Worm (Caenorhabditis elegans): Measurements from ENCODE around the gene egas-4.

egas-4 gene

DNA sequence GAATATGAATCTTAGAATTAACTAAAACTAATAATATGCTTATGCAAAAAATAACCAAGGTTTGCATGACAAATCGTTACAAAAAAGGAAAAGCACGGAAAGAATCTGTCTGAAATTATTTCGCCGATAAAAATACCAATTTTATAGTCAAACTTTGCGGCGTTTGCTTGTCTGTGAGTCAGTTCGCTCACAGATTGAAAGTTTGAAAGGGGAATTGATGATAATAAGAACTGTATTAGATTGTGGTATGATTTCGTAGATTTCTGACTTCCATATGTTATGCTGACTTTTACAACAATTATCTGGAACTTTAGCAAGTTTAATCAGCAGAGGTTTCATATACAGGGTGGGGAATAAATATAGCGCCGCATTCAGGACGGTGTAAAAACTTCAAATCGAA is 37.4 kb downstream of the egas-4 start, which contains the start of gene F13B6.2:
F13B6.2 (minus strand) TSS at position 101 of the 400 bp plus-strand sequence.
- TF ChIP-seq blmp-1 (tag; optimal IDR thresholded peaks at IDR 0.05; ENCODE audit: insufficient read depth) = no peak
- no peak for TF ChIP-seq nhr-11 (tag; optimal IDR thresholded peaks at IDR 0.05)
- TF ChIP-seq fos-1 (tag; optimal IDR thresholded peaks at IDR 0.05) = peak; percentile 34

DNA sequence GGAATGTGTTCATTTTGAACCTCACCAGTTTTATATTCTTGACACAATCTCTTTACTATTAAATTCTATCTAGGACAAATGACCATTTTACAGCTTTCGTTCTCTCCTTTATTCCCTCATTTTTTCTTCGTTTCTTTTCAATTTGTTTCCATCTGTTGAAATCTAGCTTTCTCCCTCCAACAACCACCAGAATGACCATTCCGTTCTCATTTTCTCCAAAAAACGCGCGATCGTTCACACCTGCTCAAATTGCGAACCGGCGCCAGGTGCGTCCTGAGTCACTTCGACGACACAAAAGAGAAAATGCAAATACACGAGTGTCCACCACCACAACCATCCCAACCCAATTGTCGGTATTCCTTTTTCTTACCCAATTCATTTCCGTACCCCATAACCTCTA is 41.4 kb downstream of the egas-4 start, which contains the start of gene F13B6.1:
F13B6.1 (plus strand) TSS at position 301 of the 400 bp plus-strand sequence.
- TF ChIP-seq sem-4 (tag; optimal IDR thresholded peaks at IDR 0.05) = no peak
- TF ChIP-seq ztf-4 (tag; optimal IDR thresholded peaks at IDR 0.05) = no peak
- no peak for TF ChIP-seq ceh-16 (tag; optimal IDR thresholded peaks at IDR 0.05)
- TF ChIP-seq mbf-1 (tag; optimal IDR thresholded peaks at IDR 0.05) = no peak

- no peak for TF ChIP-seq nhr-23 (tag; optimal IDR thresholded peaks at IDR 0.05)
- TF ChIP-seq sem-4 (tag; optimal IDR thresholded peaks at IDR 0.05) = no peak
- no peak for TF ChIP-seq lin-11 (tag; optimal IDR thresholded peaks at IDR 0.05)
- TF ChIP-seq F13H6.1 (tag; optimal IDR thresholded peaks at IDR 0.05) = no peak
- no peak for TF ChIP-seq elt-1 (tag; optimal IDR thresholded peaks at IDR 0.05)
- no peak for TF ChIP-seq C34F6.9 (tag; optimal IDR thresholded peaks at IDR 0.05)
- no peak for TF ChIP-seq peb-1 (tag; optimal IDR thresholded peaks at IDR 0.05)
- TF ChIP-seq nhr-6 (tag; optimal IDR thresholded peaks at IDR 0.05) = no peak
- TF ChIP-seq blmp-1 (tag; optimal IDR thresholded peaks at IDR 0.05; ENCODE audit: insufficient read depth) = no peak
- no peak for TF ChIP-seq ztf-1 (GFP tag; conservative IDR thresholded peaks at IDR 0.05)
- TF ChIP-seq crh-2 (tag; optimal IDR thresholded peaks at IDR 0.05) = no peak
- no peak for TF ChIP-seq nhr-11 (tag; optimal IDR thresholded peaks at IDR 0.05)
- TF ChIP-seq gmeb-1 (tag; optimal IDR thresholded peaks at IDR 0.05) = no peak
- no peak for TF ChIP-seq ztf-11 (tag; optimal IDR thresholded peaks at IDR 0.05)
- no peak for TF ChIP-seq unc-62 (GFP tag; optimal IDR thresholded peaks at IDR 0.05)
Observed at ce11 chrIV:7454890-7455289, 42.8 kb downstream of the egas-4 start.

DNA sequence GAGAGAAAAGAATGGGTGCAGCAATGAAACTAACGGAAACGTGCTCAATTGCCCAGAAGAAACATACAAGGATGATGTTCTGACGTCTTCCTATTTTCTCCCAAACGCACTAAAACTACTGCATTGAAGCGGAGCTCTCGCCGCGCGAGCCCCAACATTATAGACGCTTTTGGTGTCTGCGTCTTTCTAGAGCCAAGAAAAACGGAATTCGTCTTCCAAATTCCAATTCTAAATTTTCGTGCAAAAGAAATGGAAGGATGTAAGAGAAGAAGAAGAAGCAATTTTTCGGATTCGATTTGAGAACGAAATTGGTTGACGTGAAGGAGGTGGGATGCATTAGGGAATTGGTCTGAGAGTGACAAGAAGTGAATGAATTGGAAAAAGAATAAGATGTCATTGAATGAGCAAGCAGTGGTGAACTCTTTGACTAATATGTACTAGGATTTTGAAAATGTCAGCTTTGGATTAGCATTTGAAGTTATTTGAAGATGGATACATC is 43.9 kb downstream of the egas-4 start:
- TF ChIP-seq lin-13 (GFP tag; optimal IDR thresholded peaks at IDR 0.05) (no peak), sma-3 (GFP tag; optimal IDR thresholded peaks at IDR 0.05) (no peak), nhr-10 (tag; optimal IDR thresholded peaks at IDR 0.05) (no peak), nhr-25 (tag; optimal IDR thresholded peaks at IDR 0.05) (no peak), lin-39 (tag; optimal IDR thresholded peaks at IDR 0.05) (no peak), nhr-23 (tag; optimal IDR thresholded peaks at IDR 0.05) (no peak), nhr-237 (tag; optimal IDR thresholded peaks at IDR 0.05) (no peak), skn-1 (tag; optimal IDR thresholded peaks at IDR 0.05) (no peak), unc-55 (GFP tag; optimal IDR thresholded peaks at IDR 0.05) (peak; percentile 69), sem-4 (tag; optimal IDR thresholded peaks at IDR 0.05) (peak; percentile 12), sma-9 (GFP tag; optimal IDR thresholded peaks at IDR 0.05) (peak; percentile 6), sma-9 (tag; optimal IDR thresholded peaks at IDR 0.05) (no peak), F13H6.1 (tag; optimal IDR thresholded peaks at IDR 0.05) (no peak), aly-2 (tag; optimal IDR thresholded peaks at IDR 0.05) (no peak), peb-1 (tag; optimal IDR thresholded peaks at IDR 0.05) (no peak), ztf-4 (tag; optimal IDR thresholded peaks at IDR 0.05) (no peak), nhr-77 (tag; optimal IDR thresholded peaks at IDR 0.05) (no peak), nhr-129 (tag; optimal IDR thresholded peaks at IDR 0.05) (peak; percentile 15), unc-39 (tag; optimal IDR thresholded peaks at IDR 0.05) (no peak), zag-1 (tag; optimal IDR thresholded peaks at IDR 0.05) (no peak), elt-3 (tag; optimal IDR thresholded peaks at IDR 0.05) (no peak), ceh-82 (tag; optimal IDR thresholded peaks at IDR 0.05) (no peak)

DNA sequence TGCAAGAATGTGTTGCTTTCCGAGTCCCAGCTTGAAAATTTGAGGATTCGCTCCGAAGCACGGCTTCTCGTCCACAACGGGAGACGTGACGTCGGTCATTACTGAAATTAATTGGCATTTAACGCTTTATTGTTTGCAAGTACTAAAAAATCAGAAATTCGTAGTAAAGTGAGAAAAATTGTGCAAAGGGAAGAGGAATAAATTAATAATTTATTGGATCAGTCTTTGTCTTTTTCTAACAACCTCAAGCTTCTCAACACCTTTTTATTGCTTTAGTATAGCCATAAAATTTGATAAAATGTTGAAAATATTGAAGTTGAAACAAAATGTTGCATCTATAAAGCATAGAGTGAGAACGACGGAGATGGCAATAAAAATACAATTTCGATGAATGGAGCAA is 46.3 kb downstream of the egas-4 start, which contains the start of gene tes-1:
tes-1 (minus strand) TSS at position 101 of the 400 bp plus-strand sequence.
- TF ChIP-seq mdl-1 (tag; optimal IDR thresholded peaks at IDR 0.05) (no peak), nhr-10 (tag; optimal IDR thresholded peaks at IDR 0.05) (no peak), zag-1 (tag; optimal IDR thresholded peaks at IDR 0.05) (no peak), peb-1 (tag; optimal IDR thresholded peaks at IDR 0.05) (no peak), nhr-129 (tag; optimal IDR thresholded peaks at IDR 0.05) (no peak), nhr-23 (tag; optimal IDR thresholded peaks at IDR 0.05) (no peak), alr-1 (tag; optimal IDR thresholded peaks at IDR 0.05) (no peak), ztf-11 (tag; optimal IDR thresholded peaks at IDR 0.05) (no peak), lin-11 (tag; optimal IDR thresholded peaks at IDR 0.05) (no peak), sem-4 (tag; optimal IDR thresholded peaks at IDR 0.05) (no peak), elt-1 (tag; optimal IDR thresholded peaks at IDR 0.05) (no peak), ZK546.5 (tag; optimal IDR thresholded peaks at IDR 0.05) (no peak), blmp-1 (tag; optimal IDR thresholded peaks at IDR 0.05; ENCODE audit: insufficient read depth) (no peak), aly-2 (tag; optimal IDR thresholded peaks at IDR 0.05) (no peak), sma-9 (GFP tag; optimal IDR thresholded peaks at IDR 0.05) (no peak), sma-9 (tag; optimal IDR thresholded peaks at IDR 0.05) (no peak)
